Worm (Caenorhabditis elegans): ENCODE measurements around the gene mbk-2.

The mbk-2 gene

ce11 chrIV:13051073-13051472, 42.1 kb downstream of the mbk-2 start, which contains the start of gene scl-11:
Gene scl-11 (plus strand): TSS chrIV:13051373.
- TF ChIP-seq ztf-11 (tag; optimal IDR thresholded peaks at IDR 0.05): no peak
- no peak for TF ChIP-seq bed-3 (GFP tag; optimal IDR thresholded peaks at IDR 0.05)
- TF ChIP-seq nhr-76 (tag; optimal IDR thresholded peaks at IDR 0.05): no peak
- TF ChIP-seq sptf-1 (tag; optimal IDR thresholded peaks at IDR 0.05): no peak
- no peak for TF ChIP-seq lin-13 (tag; optimal IDR thresholded peaks at IDR 0.05)
- no peak for TF ChIP-seq zip-8 (tag; optimal IDR thresholded peaks at IDR 0.05)
- TF ChIP-seq cnd-1 (tag; optimal IDR thresholded peaks at IDR 0.05): no peak
- no peak for TF ChIP-seq lsy-2 (tag; optimal IDR thresholded peaks at IDR 0.05)
- TF ChIP-seq nhr-2 (tag; optimal IDR thresholded peaks at IDR 0.05): no peak
- TF ChIP-seq M03D4.4 (tag; optimal IDR thresholded peaks at IDR 0.05): no peak
- no peak for TF ChIP-seq ham-2 (GFP tag; optimal IDR thresholded peaks at IDR 0.05)
- TF ChIP-seq pha-4 (tag; optimal IDR thresholded peaks at IDR 0.05): no peak
- TF ChIP-seq unc-39 (tag; optimal IDR thresholded peaks at IDR 0.05): no peak
- no peak for TF ChIP-seq ceh-83 (GFP tag; optimal IDR thresholded peaks at IDR 0.05)
- TF ChIP-seq nhr-28 (tag; optimal IDR thresholded peaks at IDR 0.05): no peak
- TF ChIP-seq nhr-12 (tag; optimal IDR thresholded peaks at IDR 0.05): no peak
- TF ChIP-seq snpc-4 (tag; optimal IDR thresholded peaks at IDR 0.05): no peak
- TF ChIP-seq drap-1 (GFP tag; optimal IDR thresholded peaks at IDR 0.05): no peak
- TF ChIP-seq unc-120 (tag; optimal IDR thresholded peaks at IDR 0.05; ENCODE audit: poor library complexity, severe bottlenecking): no peak

ce11 chrIV:13052568-13052967, 43.6 kb downstream of the mbk-2 start, which contains the start of gene F49E11.7:
Gene F49E11.7 (plus strand): TSS chrIV:13052868.
- TF ChIP-seq ztf-11 (tag; optimal IDR thresholded peaks at IDR 0.05): no peak
- no peak for TF ChIP-seq elt-3 (tag; optimal IDR thresholded peaks at IDR 0.05)
- TF ChIP-seq unc-39 (tag; optimal IDR thresholded peaks at IDR 0.05): no peak
- TF ChIP-seq ham-2 (GFP tag; optimal IDR thresholded peaks at IDR 0.05): no peak
- TF ChIP-seq flh-1 (GFP tag; optimal IDR thresholded peaks at IDR 0.05): no peak
- no peak for TF ChIP-seq mep-1 (tag; optimal IDR thresholded peaks at IDR 0.05)
- no peak for TF ChIP-seq drap-1 (GFP tag; optimal IDR thresholded peaks at IDR 0.05)
- TF ChIP-seq nhr-2 (tag; optimal IDR thresholded peaks at IDR 0.05): no peak
- no peak for TF ChIP-seq bed-3 (GFP tag; optimal IDR thresholded peaks at IDR 0.05)
- no peak for TF ChIP-seq sem-2 (GFP tag; optimal IDR thresholded peaks at IDR 0.05)
- TF ChIP-seq nhr-237 (tag; optimal IDR thresholded peaks at IDR 0.05): no peak
- TF ChIP-seq lin-13 (tag; optimal IDR thresholded peaks at IDR 0.05): no peak
- no peak for TF ChIP-seq ceh-39 (tag; optimal IDR thresholded peaks at IDR 0.05)
- no peak for TF ChIP-seq elt-1 (tag; optimal IDR thresholded peaks at IDR 0.05; ENCODE audit: borderline replicate concordance, insufficient read depth)
- no peak for TF ChIP-seq unc-120 (tag; optimal IDR thresholded peaks at IDR 0.05; ENCODE audit: poor library complexity, severe bottlenecking)

ce11 chrIV:13056026-13056425, 47.1 kb downstream of the mbk-2 start, which contains the start of gene scl-1:
Gene scl-1 (plus strand): TSS chrIV:13056326.
- TF ChIP-seq unc-120 (tag; optimal IDR thresholded peaks at IDR 0.05; ENCODE audit: poor library complexity, severe bottlenecking) (no peak), zip-8 (tag; optimal IDR thresholded peaks at IDR 0.05) (no peak), flh-1 (GFP tag; optimal IDR thresholded peaks at IDR 0.05) (no peak), nhr-2 (tag; optimal IDR thresholded peaks at IDR 0.05) (no peak), nhr-28 (tag; optimal IDR thresholded peaks at IDR 0.05) (no peak), snpc-4 (tag; optimal IDR thresholded peaks at IDR 0.05) (no peak)

ce11 chrIV:13057418-13057817, 48.5 kb downstream of the mbk-2 start, which contains the start of gene scl-2:
Gene scl-2 (plus strand): TSS chrIV:13057710.
- TF ChIP-seq cnd-1 (tag; optimal IDR thresholded peaks at IDR 0.05) (no peak), elt-3 (tag; optimal IDR thresholded peaks at IDR 0.05) (no peak), zip-8 (tag; optimal IDR thresholded peaks at IDR 0.05) (no peak), sem-2 (GFP tag; optimal IDR thresholded peaks at IDR 0.05) (no peak), lin-32 (GFP tag; optimal IDR thresholded peaks at IDR 0.05) (no peak), ham-2 (GFP tag; optimal IDR thresholded peaks at IDR 0.05) (no peak), bed-3 (GFP tag; optimal IDR thresholded peaks at IDR 0.05) (no peak), blmp-1 (tag; optimal IDR thresholded peaks at IDR 0.05) (no peak), ceh-83 (GFP tag; optimal IDR thresholded peaks at IDR 0.05) (no peak), unc-62 (GFP tag; optimal IDR thresholded peaks at IDR 0.05) (no peak), drap-1 (GFP tag; optimal IDR thresholded peaks at IDR 0.05) (no peak), ztf-11 (tag; optimal IDR thresholded peaks at IDR 0.05) (no peak), M03D4.4 (tag; optimal IDR thresholded peaks at IDR 0.05) (no peak), pha-4 (tag; optimal IDR thresholded peaks at IDR 0.05) (no peak), ceh-39 (tag; optimal IDR thresholded peaks at IDR 0.05) (no peak), elt-1 (tag; optimal IDR thresholded peaks at IDR 0.05; ENCODE audit: borderline replicate concordance, insufficient read depth) (no peak)

ce11 chrIV:13059284-13059683, 50.3 kb downstream of the mbk-2 start, which contains the start of gene scl-3:
Gene scl-3 (plus strand): TSS chrIV:13059584.
- TF ChIP-seq nhr-28 (tag; optimal IDR thresholded peaks at IDR 0.05): no peak
- no peak for TF ChIP-seq nhr-237 (tag; optimal IDR thresholded peaks at IDR 0.05)
- no peak for TF ChIP-seq nhr-76 (tag; optimal IDR thresholded peaks at IDR 0.05)
- no peak for TF ChIP-seq elt-3 (tag; optimal IDR thresholded peaks at IDR 0.05)
- no peak for TF ChIP-seq ces-1 (GFP tag; optimal IDR thresholded peaks at IDR 0.05)
- TF ChIP-seq sptf-1 (tag; optimal IDR thresholded peaks at IDR 0.05): no peak
- TF ChIP-seq zip-8 (tag; optimal IDR thresholded peaks at IDR 0.05): no peak
- no peak for TF ChIP-seq hlh-1 (tag; optimal IDR thresholded peaks at IDR 0.05)
- no peak for TF ChIP-seq ztf-11 (tag; optimal IDR thresholded peaks at IDR 0.05)
- TF ChIP-seq unc-39 (tag; optimal IDR thresholded peaks at IDR 0.05): no peak
- no peak for TF ChIP-seq sem-2 (GFP tag; optimal IDR thresholded peaks at IDR 0.05)
- no peak for TF ChIP-seq mls-2 (tag; optimal IDR thresholded peaks at IDR 0.05)
- TF ChIP-seq snpc-4 (tag; optimal IDR thresholded peaks at IDR 0.05): no peak
- TF ChIP-seq pha-4 (tag; optimal IDR thresholded peaks at IDR 0.05): no peak
- TF ChIP-seq mep-1 (tag; optimal IDR thresholded peaks at IDR 0.05): no peak
- no peak for TF ChIP-seq tbx-8 (GFP tag; optimal IDR thresholded peaks at IDR 0.05)
